Fruit fly (Drosophila melanogaster): Measurements from ENCODE around the gene PIG-P.
A peak's percentile ranks its signal among the peaks of the same experiment; 100 is the strongest.

The PIG-P gene

DNA sequence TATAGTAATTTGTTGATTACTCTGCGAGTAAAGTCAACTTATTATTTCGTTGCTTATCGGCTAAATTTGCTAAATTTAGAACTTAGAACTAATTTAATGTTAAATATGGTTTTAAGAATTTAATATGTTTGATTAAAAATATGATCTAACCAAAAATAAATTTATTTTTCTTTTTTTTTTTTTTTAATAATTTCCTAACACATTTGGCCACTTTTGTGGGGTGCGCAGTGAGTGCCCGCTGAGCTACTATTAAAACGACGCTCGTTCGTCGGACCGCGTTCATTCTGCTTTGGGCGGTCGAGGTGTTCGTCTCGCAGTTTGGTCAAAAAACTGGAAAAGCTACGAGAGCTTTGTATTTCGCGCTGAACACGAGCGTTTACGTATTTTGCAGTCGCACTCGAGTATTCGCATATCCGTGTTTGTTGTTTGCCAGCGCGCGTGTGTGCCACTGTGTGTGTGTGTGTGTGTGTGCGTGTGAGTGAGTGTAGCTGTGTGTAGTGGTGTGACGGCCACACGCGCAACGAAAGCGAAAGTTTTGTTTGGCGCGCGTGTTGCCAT lies 48.7 kb upstream of the PIG-P start, which contains the start of gene Cipc (continued):
- peak; percentile 29; the same call in 1 of the 3 replicates for TF ChIP-seq knrl (GFP tag; IDR thresholded peaks at IDR 0.05; ENCODE audit: partially characterized antibody)
- TF ChIP-seq Lpt (GFP tag; optimal IDR thresholded peaks at IDR 0.05): no peak
- TF ChIP-seq CG8290 (GFP tag; optimal IDR thresholded peaks at IDR 0.05): no peak
- peak in 1 of 2 experiments; percentile 74 for TF ChIP-seq CG8290 (tag; optimal IDR thresholded peaks at IDR 0.05)
- TF ChIP-seq CG31441 (GFP tag; IDR thresholded peaks at IDR 0.05): peak; percentile 79
- peak; percentile 65 for TF ChIP-seq E2f1 (GFP tag; IDR thresholded peaks at IDR 0.05)
- no peak for TF ChIP-seq NC2β (GFP tag; optimal IDR thresholded peaks at IDR 0.05)
- no peak for TF ChIP-seq Spps (tag; optimal IDR thresholded peaks at IDR 0.05)
- peak; percentile 42 for TF ChIP-seq Sry-β (GFP tag; optimal IDR thresholded peaks at IDR 0.05)
- peak; percentile 46 for TF ChIP-seq nom (GFP tag; optimal IDR thresholded peaks at IDR 0.05)
- TF ChIP-seq dati (GFP tag; IDR thresholded peaks at IDR 0.05): no peak
- TF ChIP-seq CG14710 (tag; optimal IDR thresholded peaks at IDR 0.05): peak; percentile 28
- peak; percentile 18 for TF ChIP-seq CG8944 (GFP tag; optimal IDR thresholded peaks at IDR 0.05)
- peak; percentile 39; the same call in 1 of the 2 replicates for TF ChIP-seq CG32767 (GFP tag; IDR thresholded peaks at IDR 0.05)
- TF ChIP-seq CG18262 (tag; optimal IDR thresholded peaks at IDR 0.05): peak; percentile 81
- no peak for TF ChIP-seq CG33557 (GFP tag; optimal IDR thresholded peaks at IDR 0.05)
- TF ChIP-seq CG31388 (GFP tag; optimal IDR thresholded peaks at IDR 0.05): no peak
- peak; percentile 55; the same call in 2 of the 3 replicates for TF ChIP-seq croc (GFP tag; conservative IDR thresholded peaks at IDR 0.05)
- TF ChIP-seq tx (GFP tag; optimal IDR thresholded peaks at IDR 0.05): no peak
- TF ChIP-seq PHDP (tag; optimal IDR thresholded peaks at IDR 0.05): peak; percentile 87
- TF ChIP-seq CG30431 (GFP tag; optimal IDR thresholded peaks at IDR 0.05): peak; percentile 27
- peak; percentile 56 for TF ChIP-seq CG13624 (GFP tag; optimal IDR thresholded peaks at IDR 0.05)
- peak; percentile 29 for TF ChIP-seq CG6654 (GFP tag; optimal IDR thresholded peaks at IDR 0.05)
- peak; percentile 79 for TF ChIP-seq lmd (GFP tag; IDR thresholded peaks at IDR 0.05)
- no peak for TF ChIP-seq Sin3A (optimal IDR thresholded peaks at IDR 0.05)
- TF ChIP-seq ken (GFP tag; IDR thresholded peaks at IDR 0.05): 0 out of 3 replicates have a peak, but pooled peaks have one; percentile 33
- peak; percentile 69 for TF ChIP-seq CG6765 (GFP tag; optimal IDR thresholded peaks at IDR 0.05)
- peak; percentile 52 for TF ChIP-seq fd96Cb (tag; optimal IDR thresholded peaks at IDR 0.05)
- peak; percentile 42 for TF ChIP-seq tap (tag; optimal IDR thresholded peaks at IDR 0.05)
- no peak for TF ChIP-seq Elba2 (GFP tag; optimal IDR thresholded peaks at IDR 0.05)
- peak; percentile 61 for TF ChIP-seq salm (tag; optimal IDR thresholded peaks at IDR 0.05)
- TF ChIP-seq CG2120 (GFP tag; optimal IDR thresholded peaks at IDR 0.05): peak; percentile 66
- TF ChIP-seq Fer1 (GFP tag; optimal IDR thresholded peaks at IDR 0.05): peak; percentile 93
- TF ChIP-seq HLHmδ (GFP tag; optimal IDR thresholded peaks at IDR 0.05): no peak
- TF ChIP-seq Pdp1 (GFP tag; optimal IDR thresholded peaks at IDR 0.05): peak in 1 of 2 experiments; percentile 35
- TF ChIP-seq CG31224 (GFP tag; IDR thresholded peaks at IDR 0.05): peak; percentile 61
- no peak for TF ChIP-seq gfzf (GFP tag; optimal IDR thresholded peaks at IDR 0.05)
- no peak for TF ChIP-seq Sry-δ (GFP tag; optimal IDR thresholded peaks at IDR 0.05)
- peak; percentile 43 for TF ChIP-seq CG30403 (GFP tag; optimal IDR thresholded peaks at IDR 0.05)
- peak; percentile 92 for TF ChIP-seq Jarid2 (GFP tag; optimal IDR thresholded peaks at IDR 0.05)
- peak; percentile 84 for TF ChIP-seq CG11695 (GFP tag; IDR thresholded peaks at IDR 0.05)
- no peak for TF ChIP-seq emc (GFP tag; optimal IDR thresholded peaks at IDR 0.05)
- TF ChIP-seq CG32532 (GFP tag; IDR thresholded peaks at IDR 0.05): peak; percentile 91
- TF ChIP-seq hbn (GFP tag; IDR thresholded peaks at IDR 0.05; ENCODE audit: partially characterized antibody): no peak
- TF ChIP-seq BtbVII (GFP tag; optimal IDR thresholded peaks at IDR 0.05): peak; percentile 83
- TF ChIP-seq CG3847 (GFP tag; IDR thresholded peaks at IDR 0.05): peak; percentile 61
- no peak for TF ChIP-seq hkb (optimal IDR thresholded peaks at IDR 0.05)
- TF ChIP-seq hkb (GFP tag; IDR thresholded peaks at IDR 0.05): peak; percentile 78
- TF ChIP-seq Fer3 (tag; optimal IDR thresholded peaks at IDR 0.05): peak; percentile 75
- TF ChIP-seq CG7839 (tag; optimal IDR thresholded peaks at IDR 0.05): peak; percentile 86
- TF ChIP-seq dpn (GFP tag; optimal IDR thresholded peaks at IDR 0.05): peak; percentile 19 to 69

All from whole organism, embryonic.